Fruit fly (Drosophila melanogaster) whole organism, embryonic: ENCODE measurements around the gene CG42375.
A peak's percentile ranks its signal among the peaks of the same experiment; 100 is the strongest.

Experiments
- Awh ChIP-seq: fragments of 200-800 bp; sonication (Bioruptor generic); IDR thresholded peaks from 2 replicates; pipeline ENCODE4, ENCODE4 v1.3.6; 2022; ENCODE audit warnings: missing biosample characterization, missing genetic modification characterization
- Bteb2 ChIP-seq: fragments of 200-800 bp; sonication (Bioruptor generic); optimal IDR thresholded peaks from 2 replicates; lab custom pipeline; 2016; ENCODE audit warnings: missing biosample characterization, missing genetic modification characterization
- C15 ChIP-seq: fragments of 200-800 bp; sonication (Bioruptor generic); IDR thresholded peaks from 3 replicates; pipeline ENCODE4 v1.3.6; 2022; ENCODE audit warnings: missing biosample characterization, missing genetic modification characterization
- CG10147 ChIP-seq: fragments of 200-800 bp; sonication (Bioruptor generic); optimal IDR thresholded peaks from 2 replicates; lab custom pipeline; 2019; ENCODE audit warnings: missing biosample characterization, mild to moderate bottlenecking, missing genetic modification characterization, moderate library complexity
- CG10654 ChIP-seq: fragments of 200-800 bp; sonication (Bioruptor generic); optimal IDR thresholded peaks from 2 replicates; lab custom pipeline; 2016; ENCODE audit warnings: missing biosample characterization, missing genetic modification characterization
- CG10959 ChIP-seq: fragments of 200-800 bp; sonication (Bioruptor generic); IDR thresholded peaks from 2 replicates; pipeline ENCODE4 v1.3.6; 2022; ENCODE audit warnings: missing biosample characterization, missing genetic modification characterization
- CG11695 ChIP-seq: fragments of 200-800 bp; sonication (Bioruptor generic); IDR thresholded peaks from 3 replicates; pipeline ENCODE4 v1.3.6; 2022; ENCODE audit warnings: missing biosample characterization, missing genetic modification characterization
- CG11723 ChIP-seq: fragments of 200-800 bp; sonication (Bioruptor generic); optimal IDR thresholded peaks from 2 replicates; lab custom pipeline; 2017; ENCODE audit warnings: missing biosample characterization, mild to moderate bottlenecking, missing genetic modification characterization
- CG1233 ChIP-seq: fragments of 200-800 bp; sonication (Bioruptor generic); optimal IDR thresholded peaks from 4 replicates; lab custom pipeline; 2018; ENCODE audit warnings: missing biosample characterization, mild to moderate bottlenecking, missing genetic modification characterization
- CG13296 ChIP-seq: fragments of 200-800 bp; sonication (Bioruptor generic); optimal IDR thresholded peaks from 3 replicates; lab custom pipeline; 2018; ENCODE audit warnings: missing biosample characterization, mild to moderate bottlenecking, missing genetic modification characterization
- CG1603 ChIP-seq: fragments of 200-800 bp; sonication (Bioruptor generic); optimal IDR thresholded peaks from 2 replicates; lab custom pipeline; 2019; ENCODE audit warnings: missing biosample characterization, mild to moderate bottlenecking, missing genetic modification characterization, moderate library complexity
- CG17802 ChIP-seq: fragments of 200-800 bp; sonication (Bioruptor generic); optimal IDR thresholded peaks from 2 replicates; lab custom pipeline; 2018; ENCODE audit warnings: missing biosample characterization, mild to moderate bottlenecking, missing genetic modification characterization, moderate library complexity
- CG18599 ChIP-seq: fragments of 200-800 bp; sonication (Bioruptor generic); optimal IDR thresholded peaks from 3 replicates; lab custom pipeline; 2017; ENCODE audit warnings: missing biosample characterization, missing genetic modification characterization, mild to moderate bottlenecking, moderate library complexity, missing genetic modification reagents
- CG18619 ChIP-seq: fragments of 200-800 bp; sonication (Bioruptor generic); optimal IDR thresholded peaks from 3 replicates; lab custom pipeline; 2017; ENCODE audit warnings: missing biosample characterization, mild to moderate bottlenecking, missing genetic modification characterization
- CG30403 ChIP-seq: fragments of 200-800 bp; sonication (Bioruptor generic); optimal IDR thresholded peaks from 3 replicates; lab custom pipeline; 2016; ENCODE audit warnings: missing biosample characterization, missing genetic modification characterization
- CG31224 ChIP-seq: fragments of 200-800 bp; sonication (Bioruptor generic); IDR thresholded peaks from 2 replicates; pipeline ENCODE4 v1.3.6; 2022; ENCODE audit warnings: missing biosample characterization, missing genetic modification characterization
- CG32772 ChIP-seq: fragments of 200-800 bp; sonication (Bioruptor generic); IDR thresholded peaks from 2 replicates; pipeline ENCODE4 v1.3.6; 2022; ENCODE audit warnings: missing biosample characterization, missing genetic modification characterization
- CG34376 ChIP-seq: fragments of 200-800 bp; sonication (Bioruptor generic); optimal IDR thresholded peaks from 2 replicates; lab custom pipeline; 2018; ENCODE audit warnings: missing biosample characterization, mild to moderate bottlenecking, missing genetic modification characterization
- CG43689 ChIP-seq: fragments of 200-800 bp; sonication (Bioruptor generic); IDR thresholded peaks from 2 replicates; pipeline ENCODE4 v1.3.6; 2022; ENCODE audit warnings: missing biosample characterization, missing genetic modification characterization
- CG4617 ChIP-seq: fragments of 200-800 bp; sonication (Bioruptor generic); optimal IDR thresholded peaks from 3 replicates; lab custom pipeline; 2016; ENCODE audit warnings: missing biosample characterization, missing genetic modification characterization, borderline replicate concordance
- CG4854 ChIP-seq: fragments of 200-800 bp; sonication (Bioruptor generic); optimal IDR thresholded peaks from 2 replicates; lab custom pipeline; 2016; ENCODE audit warnings: missing biosample characterization, missing genetic modification characterization, inconsistent platforms
- CG5245 ChIP-seq: fragments of 200-800 bp; sonication (Bioruptor generic); optimal IDR thresholded peaks from 3 replicates; lab custom pipeline; 2016; ENCODE audit warnings: missing biosample characterization, missing genetic modification characterization
- CG6683 ChIP-seq: fragments of 200-800 bp; sonication (Bioruptor generic); optimal IDR thresholded peaks from 2 replicates; lab custom pipeline; 2017; ENCODE audit warnings: missing biosample characterization, mild to moderate bottlenecking, missing genetic modification characterization, missing genetic modification reagents
- Deaf1 ChIP-seq: fragments of 200-800 bp; optimal IDR thresholded peaks from 3 replicates; lab custom pipeline; 2019; ENCODE audit warnings: missing biosample characterization, mild to moderate bottlenecking, missing genetic modification characterization, moderate library complexity
- E2f1 ChIP-seq: fragments of 200-800 bp; sonication (Bioruptor generic); IDR thresholded peaks from 2 replicates; pipeline ENCODE4 v1.3.6; 2022; ENCODE audit warnings: missing biosample characterization, missing genetic modification characterization
- E2f2 ChIP-seq: fragments of 200-800 bp; sonication (Bioruptor generic); IDR thresholded peaks from 2 replicates; pipeline ENCODE4 v1.3.6; 2022; ENCODE audit warnings: missing biosample characterization, missing genetic modification characterization
- H15 ChIP-seq: fragments of 200-800 bp; sonication (Bioruptor generic); IDR thresholded peaks from 3 replicates; pipeline ENCODE4 v1.3.6; 2022; ENCODE audit warnings: missing biosample characterization, missing genetic modification characterization
- H2.0 ChIP-seq: fragments of 200-800 bp; sonication (Bioruptor generic); IDR thresholded peaks from 2 replicates; pipeline ENCODE4 v1.3.6; 2022; ENCODE audit warnings: missing biosample characterization, missing genetic modification characterization
- Hr3 ChIP-seq: fragments of 200-800 bp; sonication (Bioruptor generic); optimal IDR thresholded peaks from 3 replicates; lab custom pipeline; 2016; ENCODE audit warnings: missing biosample characterization, missing genetic modification characterization
- Oaz ChIP-seq: fragments of 200-800 bp; sonication (Bioruptor generic); IDR thresholded peaks from 2 replicates; pipeline ENCODE4 v1.3.6; 2022; ENCODE audit warnings: missing biosample characterization, missing genetic modification characterization
- Ptx1 ChIP-seq: fragments of 200-800 bp; sonication (Bioruptor generic); IDR thresholded peaks from 2 replicates; pipeline ENCODE4 v1.3.6; 2022; ENCODE audit warnings: missing biosample characterization, missing genetic modification characterization
- Rfx ChIP-seq: fragments of 200-800 bp; sonication (Bioruptor generic); IDR thresholded peaks from 2 replicates; pipeline ENCODE4 v1.3.6; 2022; ENCODE audit warnings: missing biosample characterization, missing genetic modification characterization
- Scr ChIP-seq: fragments of 200-800 bp; sonication (Bioruptor generic); IDR thresholded peaks from 2 replicates; pipeline ENCODE4 v1.3.6; 2022; ENCODE audit warnings: missing biosample characterization, missing genetic modification characterization; ENCODE audit not compliant: partially characterized antibody
- Side ChIP-seq: fragments of 200-800 bp; sonication (Bioruptor generic); optimal IDR thresholded peaks from 2 replicates; lab custom pipeline; 2016; ENCODE audit warnings: missing biosample characterization, missing genetic modification characterization
- abd-A ChIP-seq: fragments of 200-800 bp; sonication (Bioruptor generic); optimal IDR thresholded peaks from 3 replicates; lab custom pipeline; 2019; ENCODE audit warnings: missing biosample characterization, mild to moderate bottlenecking, missing genetic modification characterization, moderate library complexity
- ci ChIP-seq: fragments of 200-800 bp; sonication (Bioruptor generic); IDR thresholded peaks from 3 replicates; pipeline ENCODE4 v1.3.6; 2022; ENCODE audit warnings: missing biosample characterization, missing genetic modification characterization
- eve ChIP-seq, 2 experiments: fragments of >200 bp; optimal IDR thresholded peaks; 2 replicates each; lab custom pipeline; 2017; ENCODE audit warnings: missing biosample characterization in 2 of 2, missing genetic modification characterization in 2 of 2
- fd96Cb ChIP-seq: fragments of 200-800 bp; sonication (Bioruptor generic); optimal IDR thresholded peaks from 2 replicates; lab custom pipeline; 2018; ENCODE audit warnings: missing biosample characterization, mild to moderate bottlenecking, missing genetic modification characterization, moderate library complexity
- ham ChIP-seq: fragments of 200-800 bp; sonication (Bioruptor generic); IDR thresholded peaks from 2 replicates; pipeline ENCODE4 v1.3.6; 2022; ENCODE audit warnings: missing biosample characterization, missing genetic modification characterization
- kah ChIP-seq: fragments of 200-800 bp; sonication (Bioruptor generic); optimal IDR thresholded peaks from 2 replicates; lab custom pipeline; 2018; ENCODE audit warnings: missing biosample characterization, mild to moderate bottlenecking, missing genetic modification characterization
- phol ChIP-seq: fragments of 200-800 bp; sonication (Bioruptor generic); optimal IDR thresholded peaks from 3 replicates; lab custom pipeline; 2018; ENCODE audit warnings: missing biosample characterization, mild to moderate bottlenecking, missing genetic modification characterization, moderate library complexity
- pros ChIP-seq: fragments of 200-800 bp; sonication (Bioruptor generic); optimal IDR thresholded peaks from 3 replicates; lab custom pipeline; 2019; ENCODE audit warnings: missing biosample characterization, mild to moderate bottlenecking, missing genetic modification characterization, moderate library complexity
- sd ChIP-seq: fragments of 200-800 bp; sonication (Bioruptor generic); optimal IDR thresholded peaks from 3 replicates; lab custom pipeline; 2018; ENCODE audit warnings: missing biosample characterization, mild to moderate bottlenecking, missing genetic modification characterization, moderate library complexity
- so ChIP-seq: fragments of 200-800 bp; sonication (Bioruptor generic); IDR thresholded peaks from 3 replicates; pipeline ENCODE4 v1.3.6; 2022; ENCODE audit warnings: missing biosample characterization, missing genetic modification characterization
- sqz ChIP-seq: fragments of 200-800 bp; sonication (Bioruptor generic); optimal IDR thresholded peaks from 3 replicates; lab custom pipeline; 2018; ENCODE audit warnings: missing biosample characterization, mild to moderate bottlenecking, missing genetic modification characterization
- tll ChIP-seq, 2 experiments: fragments of 200-800 bp in 1 of 2; fragments of >200 bp in 1 of 2; sonication (Bioruptor generic) in 1 of 2; optimal IDR thresholded peaks; 2 replicates each; lab custom pipeline; 2017 to 2019; ENCODE audit warnings: missing biosample characterization in 2 of 2, missing genetic modification characterization in 2 of 2, mild to moderate bottlenecking in 1 of 2, moderate library complexity in 1 of 2
- unpg ChIP-seq: fragments of 200-800 bp; sonication (Bioruptor generic); optimal IDR thresholded peaks from 3 replicates; lab custom pipeline; 2018; ENCODE audit warnings: missing biosample characterization, mild to moderate bottlenecking, missing genetic modification characterization, moderate library complexity
- zf30C ChIP-seq: fragments of 200-800 bp; sonication (Bioruptor generic); optimal IDR thresholded peaks from 3 replicates; lab custom pipeline; 2018; ENCODE audit warnings: missing biosample characterization, mild to moderate bottlenecking, missing genetic modification characterization

CG42375 gene

DNA sequence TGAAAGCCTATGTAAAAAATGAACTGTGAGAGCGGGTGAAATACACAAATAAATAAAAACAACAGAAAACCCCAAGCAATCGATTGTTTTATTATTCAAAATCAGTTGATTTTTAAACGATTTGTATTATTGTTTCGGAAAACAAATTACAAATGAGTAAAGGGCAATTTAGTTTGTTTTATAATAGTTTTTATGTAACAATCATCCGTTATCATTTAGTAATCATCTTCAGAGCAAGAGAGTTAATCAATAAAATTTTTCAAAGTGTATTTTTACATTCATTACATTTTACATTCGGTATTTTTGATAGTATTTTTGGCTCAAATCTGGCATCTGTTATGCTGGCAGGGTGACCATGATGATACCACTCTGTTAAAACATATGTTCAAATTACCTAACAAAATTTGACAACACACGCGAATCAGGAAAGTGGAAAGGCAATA, at the start of gene CG42375, which contains the start of gene CG9288 (continued):
- peak; percentile 42; the same call in 1 of the 2 replicates for TF ChIP-seq CG10959 (GFP tag; lab: Robert Waterston, UW)
- TF ChIP-seq CG6683 (GFP tag; lab: Kevin White, UChicago): peak; percentile 54
- peak; percentile 41 for TF ChIP-seq Deaf1 (tag; lab: Kevin White, UChicago)
- no peak for TF ChIP-seq Scr (GFP tag; lab: Robert Waterston, UW)
- TF ChIP-seq CG10654: peak; percentile 42
- TF ChIP-seq zf30C (GFP tag; lab: Kevin White, UChicago): peak; percentile 81
- peak; percentile 17 for TF ChIP-seq kah (GFP tag; lab: Kevin White, UChicago)
- peak; percentile 56; the same call in 2 of the 3 replicates for TF ChIP-seq CG11695
- TF ChIP-seq Oaz (GFP tag; lab: Robert Waterston, UW): no peak
- TF ChIP-seq CG30403 (GFP tag; lab: Kevin White, UChicago): peak; percentile 82
- TF ChIP-seq fd96Cb: peak; percentile 83
- no peak for TF ChIP-seq abd-A
- TF ChIP-seq CG1603 (tag; lab: Kevin White, UChicago): peak; percentile 58
- TF ChIP-seq CG31224 (GFP tag; lab: Robert Waterston, UW): no peak
- peak; percentile 35 for TF ChIP-seq CG17802 (tag; lab: Kevin White, UChicago)
- peak; percentile 73 for TF ChIP-seq phol
- peak; percentile 70 for TF ChIP-seq CG1233 (GFP tag; lab: Kevin White, UChicago)
- TF ChIP-seq so (GFP tag; lab: Robert Waterston, UW): no peak
- peak; percentile 53 for TF ChIP-seq CG5245 (GFP tag; lab: Kevin White, UChicago)
- no peak for TF ChIP-seq CG18619 (GFP tag; lab: Kevin White, UChicago)
- peak; percentile 58 for TF ChIP-seq Side
- peak; percentile 79 for TF ChIP-seq CG10147
- peak; percentile 35; the same call in 1 of the 2 replicates for TF ChIP-seq E2f2 (GFP tag; lab: Robert Waterston, UW)
- peak; percentile 78 for TF ChIP-seq unpg
- no peak for TF ChIP-seq sqz (GFP tag; lab: Kevin White, UChicago)
- TF ChIP-seq H2.0: 0 out of 2 replicates have a peak, but pooled peaks have one; percentile 3
- TF ChIP-seq Awh: peak; percentile 60; the same call in 1 of the 2 replicates
- TF ChIP-seq sd (tag; lab: Kevin White, UChicago): no peak
- TF ChIP-seq E2f1 (GFP tag; lab: Robert Waterston, UW): peak; percentile 84
- TF ChIP-seq CG4854 (GFP tag; lab: Kevin White, UChicago): peak; percentile 66
- TF ChIP-seq pros (GFP tag; lab: Kevin White, UChicago): no peak
- TF ChIP-seq CG32772 (GFP tag; lab: Robert Waterston, UW): peak; percentile 35; the same call in 1 of the 2 replicates
- peak; percentile 72 for TF ChIP-seq Ptx1 (GFP tag; lab: Robert Waterston, UW)
- TF ChIP-seq CG18599 (GFP tag; lab: Kevin White, UChicago): peak; percentile 78

dm6 chr3R:13730005-13730404, 49.4 kb upstream of the CG42375 start:
- TF ChIP-seq eve (GFP tag; optimal IDR thresholded peaks at IDR 0.05; lab: Kevin White, UChicago) (peak in 1 of 2 experiments; percentile 29), tll (GFP tag; optimal IDR thresholded peaks at IDR 0.05; lab: Kevin White, UChicago) (no peak)
- TF ChIP-seq, all 482 proteins: peak for 1

- no peak for TF ChIP-seq H15 (GFP tag; lab: Robert Waterston, UW)
- TF ChIP-seq CG43689: no peak
- TF ChIP-seq abd-A: peak; percentile 17
- no peak for TF ChIP-seq CG13296 (GFP tag; lab: Kevin White, UChicago)
- no peak for TF ChIP-seq ci (GFP tag; lab: Robert Waterston, UW)
- TF ChIP-seq CG10959 (GFP tag; lab: Robert Waterston, UW): 0 out of 2 replicates have a peak, but pooled peaks have one; percentile 16
- no peak for TF ChIP-seq ham
- TF ChIP-seq Bteb2: no peak
- 0 out of 3 replicates have a peak, but pooled peaks have one; percentile 12 for TF ChIP-seq C15 (GFP tag; lab: Robert Waterston, UW)
- no peak for TF ChIP-seq CG11723
- TF ChIP-seq CG4617 (GFP tag; lab: Kevin White, UChicago): no peak
- 0 out of 2 replicates have a peak, but pooled peaks have one; percentile 23 for TF ChIP-seq Rfx (GFP tag; lab: Robert Waterston, UW)
- TF ChIP-seq CG34376 (GFP tag; lab: Kevin White, UChicago): no peak
- no peak for TF ChIP-seq Hr3 (GFP tag; lab: Kevin White, UChicago)
Measured at dm6 chr3R:13735304-13735898, 44.0 kb upstream of the CG42375 start.
